Fruit fly (Drosophila melanogaster) Kc167 (cell line): ENCODE results near the gene Eaf6.

Experiments
- Myc ChIP-seq: fragments of >200 bp; optimal IDR thresholded peaks from 2 replicates; lab custom pipeline; 2017; ENCODE audit warnings: missing external identifiers
- Sin3A ChIP-seq: fragments of >200 bp; optimal IDR thresholded peaks from 2 replicates; lab custom pipeline; 2018; ENCODE audit warnings: missing external identifiers
- h ChIP-seq: fragments of >200 bp; optimal IDR thresholded peaks from 3 replicates; lab custom pipeline; 2018; ENCODE audit warnings: missing external identifiers
- insv ChIP-seq: fragments of >200 bp; optimal IDR thresholded peaks from 3 replicates; lab custom pipeline; 2018; ENCODE audit warnings: missing external identifiers
- psq ChIP-seq: fragments of >200 bp; optimal IDR thresholded peaks from 2 replicates; lab custom pipeline; 2017; ENCODE audit warnings: missing external identifiers
- ttk ChIP-seq: sonication (Bioruptor generic); optimal IDR thresholded peaks from 2 replicates; lab custom pipeline; 2017; ENCODE audit warnings: missing external identifiers

The Eaf6 gene

DNA sequence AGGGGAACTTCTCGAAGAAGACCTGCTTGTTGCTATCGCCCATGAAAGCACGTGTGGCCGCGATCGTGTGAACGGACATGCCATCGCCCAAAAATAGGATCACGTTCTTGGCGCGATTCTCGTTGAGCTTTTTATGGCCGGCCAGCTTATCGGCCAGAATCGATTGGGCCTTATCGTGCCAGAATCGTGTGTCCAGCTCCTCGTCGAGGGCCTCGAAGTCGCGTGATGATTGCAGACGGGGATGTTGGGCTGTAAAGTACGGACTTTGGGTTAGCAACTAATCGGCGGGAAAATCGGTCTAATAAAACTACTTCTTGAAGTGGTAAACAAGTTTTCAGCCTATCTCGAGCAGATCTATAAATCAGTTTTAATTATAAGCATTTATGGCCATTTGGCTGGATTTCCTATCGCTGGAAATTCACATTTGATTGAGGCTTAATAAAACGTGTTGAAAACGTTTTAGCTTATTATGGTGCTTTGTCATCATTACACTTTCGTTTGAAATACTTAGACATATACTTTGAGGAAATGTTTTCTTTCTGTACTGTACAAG lies 13.9 kb downstream of the Eaf6 start:
- TF ChIP-seq h (no peak), Myc (lab: Kevin White, UChicago) (no peak), ttk (no peak), psq (lab: Kevin White, UChicago) (no peak), insv (lab: Kevin White, UChicago) (no peak), Sin3A (lab: Kevin White, UChicago) (no peak)

dm6 chr3L:5592437-5592836 lies 15.7 kb downstream of the Eaf6 start, which contains the start of gene spo:
Gene spo, minus strand, starts transcription at chr3L:5592571.
- TF ChIP-seq psq (lab: Kevin White, UChicago) (no peak), h (no peak), Sin3A (lab: Kevin White, UChicago) (no peak), ttk (no peak), insv (lab: Kevin White, UChicago) (no peak), Myc (lab: Kevin White, UChicago) (no peak)

DNA sequence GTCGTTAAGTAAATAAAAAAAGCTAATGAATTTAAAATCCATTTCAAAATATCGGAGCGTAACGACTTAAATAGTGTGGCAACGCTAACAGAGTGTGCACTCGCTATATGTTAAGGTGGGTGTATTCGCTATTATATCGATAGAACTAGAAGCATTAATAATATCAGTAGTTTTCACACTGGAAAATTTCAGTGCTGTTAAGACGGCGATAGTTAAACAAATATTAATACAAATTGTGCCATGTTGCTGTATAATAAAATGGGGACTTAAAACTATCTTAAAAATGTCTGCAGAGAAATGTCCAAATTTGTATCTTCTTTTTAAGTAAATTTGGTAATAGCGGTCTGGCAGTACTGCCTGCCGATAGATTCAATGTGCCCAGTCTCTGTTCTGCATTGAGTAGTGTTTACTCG lies 24.8 kb downstream of the Eaf6 start:
- TF ChIP-seq ttk (no peak), Myc (lab: Kevin White, UChicago) (no peak), insv (lab: Kevin White, UChicago) (no peak), h (no peak), Sin3A (lab: Kevin White, UChicago) (no peak), psq (lab: Kevin White, UChicago) (no peak)

- no peak for TF ChIP-seq ttk
- no peak for TF ChIP-seq psq (lab: Kevin White, UChicago)
- TF ChIP-seq Myc (lab: Kevin White, UChicago), result no peak
Observed at dm6 chr3L:5581542-5581941, 26.6 kb downstream of the Eaf6 start.

DNA sequence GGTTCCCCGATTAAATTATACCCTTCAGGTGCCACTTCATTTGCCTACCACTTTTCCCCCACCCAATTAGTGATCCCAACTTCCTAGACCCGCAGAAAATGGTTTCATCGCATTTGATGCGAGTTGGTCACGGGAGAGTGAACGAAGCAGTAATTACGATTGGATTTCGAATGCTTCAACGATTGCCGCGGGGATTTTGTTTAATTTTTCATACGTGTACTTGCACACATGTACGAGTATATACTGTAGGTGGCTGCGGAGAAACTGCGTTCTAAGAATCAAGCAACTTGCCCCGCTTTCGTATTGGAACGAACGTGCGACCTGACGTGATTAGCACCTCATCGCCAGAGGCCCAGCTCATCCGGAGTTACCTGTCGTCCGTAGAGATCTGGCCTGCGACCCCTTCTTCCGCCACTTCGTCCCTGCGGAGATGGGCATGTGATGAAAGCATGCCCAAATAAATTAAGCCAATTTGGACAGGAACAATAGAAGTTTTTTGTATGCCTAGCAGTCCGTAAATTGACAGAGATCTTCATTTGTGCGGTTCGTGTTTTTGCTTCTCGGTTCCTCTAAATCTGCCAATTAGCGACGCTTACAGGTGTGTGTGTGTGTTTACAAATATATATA lies 27.5 kb downstream of the Eaf6 start:
- no peak for TF ChIP-seq Myc (lab: Kevin White, UChicago)
- no peak for TF ChIP-seq psq (lab: Kevin White, UChicago)
- TF ChIP-seq Sin3A (lab: Kevin White, UChicago), result no peak
- no peak for TF ChIP-seq ttk
- TF ChIP-seq insv (lab: Kevin White, UChicago), result no peak
- no peak for TF ChIP-seq h

DNA sequence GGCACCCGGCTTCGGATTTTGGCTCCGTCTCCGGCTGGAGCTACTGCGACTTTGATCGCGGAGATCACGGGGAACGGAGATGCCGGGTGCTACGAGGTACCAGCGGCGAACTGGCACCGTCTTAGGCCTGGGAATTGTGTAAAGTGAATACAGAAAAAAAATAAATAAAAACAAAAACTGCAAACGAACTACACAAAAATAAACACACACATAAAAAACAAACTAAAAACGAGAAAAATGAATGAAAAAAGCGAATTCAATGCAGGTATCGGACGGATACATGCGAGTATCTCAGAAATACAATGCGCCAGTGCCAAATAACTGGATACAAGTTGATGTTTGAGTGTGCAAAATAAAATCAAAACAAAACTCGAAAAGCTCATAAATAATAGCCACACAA lies 28.3 kb downstream of the Eaf6 start:
- TF ChIP-seq h (no peak), psq (lab: Kevin White, UChicago) (no peak), Sin3A (lab: Kevin White, UChicago) (no peak), Myc (lab: Kevin White, UChicago) (no peak), insv (lab: Kevin White, UChicago) (no peak), ttk (no peak)

- TF ChIP-seq h (no peak), insv (lab: Kevin White, UChicago) (no peak), Myc (lab: Kevin White, UChicago) (no peak), ttk (no peak), Sin3A (lab: Kevin White, UChicago) (no peak), psq (lab: Kevin White, UChicago) (no peak)
Observed at dm6 chr3L:5578595-5578994, 29.5 kb downstream of the Eaf6 start.

DNA sequence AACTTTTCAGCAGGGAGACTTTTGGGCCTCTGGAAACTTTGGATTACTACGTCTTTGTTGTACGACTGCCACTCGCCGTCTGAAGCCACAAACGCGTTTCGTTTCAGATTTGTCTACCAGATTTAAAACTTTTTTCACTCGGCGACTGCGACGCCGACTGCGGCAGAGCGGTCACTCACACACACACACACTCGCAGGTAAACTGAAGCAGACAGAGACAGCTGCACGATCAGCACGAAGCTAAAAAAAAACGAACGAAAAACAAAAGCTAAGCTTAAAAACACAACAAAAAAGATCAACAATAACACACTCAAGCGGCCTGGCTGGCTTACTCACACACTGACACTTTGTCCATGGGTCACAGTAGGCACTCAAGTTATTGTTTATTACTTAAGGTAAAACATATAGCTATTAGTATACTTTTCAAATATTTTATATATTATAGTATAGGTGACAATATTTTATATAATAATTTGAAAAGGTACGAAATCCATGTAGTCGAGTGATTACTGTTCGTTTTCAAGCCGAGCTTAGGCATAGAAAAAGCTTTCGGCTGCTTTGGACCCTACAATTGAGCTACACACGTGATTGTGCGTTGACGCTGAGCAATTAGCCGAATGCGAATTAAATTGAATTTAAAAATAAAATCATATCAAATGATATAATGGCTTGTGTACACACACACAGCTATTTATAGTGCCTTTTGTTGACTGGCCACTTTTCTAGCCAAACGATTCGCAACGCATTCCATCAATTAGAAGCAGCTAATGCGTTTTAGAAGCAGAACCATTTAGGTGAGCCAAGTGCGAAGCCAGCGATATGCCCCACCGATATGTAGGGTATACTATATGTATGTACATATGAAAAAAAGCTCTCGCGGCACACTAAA lies 30.6 kb downstream of the Eaf6 start, which contains the start of gene Msr-110:
Gene Msr-110, minus strand, starts transcription at position 99 of the 889 bp plus-strand sequence.
- TF ChIP-seq psq (lab: Kevin White, UChicago), result no peak
- no peak for TF ChIP-seq ttk
- TF ChIP-seq insv (lab: Kevin White, UChicago), result no peak
- TF ChIP-seq Sin3A (lab: Kevin White, UChicago), result no peak
- TF ChIP-seq Myc (lab: Kevin White, UChicago), result no peak
- no peak for TF ChIP-seq h

- no peak for TF ChIP-seq Sin3A (lab: Kevin White, UChicago)
- no peak for TF ChIP-seq insv (lab: Kevin White, UChicago)
- TF ChIP-seq ttk, result no peak
Observed at dm6 chr3L:5576543-5576942, 31.6 kb downstream of the Eaf6 start.

- TF ChIP-seq ttk (no peak), psq (lab: Kevin White, UChicago) (no peak), Myc (lab: Kevin White, UChicago) (no peak), insv (lab: Kevin White, UChicago) (no peak)
Observed at dm6 chr3L:5575524-5575923, 32.6 kb downstream of the Eaf6 start.

- TF ChIP-seq psq (lab: Kevin White, UChicago) (no peak), Sin3A (lab: Kevin White, UChicago) (no peak), insv (lab: Kevin White, UChicago) (no peak), Myc (lab: Kevin White, UChicago) (no peak), ttk (no peak), h (no peak)
Observed at dm6 chr3L:5571051-5571450, 37.0 kb downstream of the Eaf6 start.

DNA sequence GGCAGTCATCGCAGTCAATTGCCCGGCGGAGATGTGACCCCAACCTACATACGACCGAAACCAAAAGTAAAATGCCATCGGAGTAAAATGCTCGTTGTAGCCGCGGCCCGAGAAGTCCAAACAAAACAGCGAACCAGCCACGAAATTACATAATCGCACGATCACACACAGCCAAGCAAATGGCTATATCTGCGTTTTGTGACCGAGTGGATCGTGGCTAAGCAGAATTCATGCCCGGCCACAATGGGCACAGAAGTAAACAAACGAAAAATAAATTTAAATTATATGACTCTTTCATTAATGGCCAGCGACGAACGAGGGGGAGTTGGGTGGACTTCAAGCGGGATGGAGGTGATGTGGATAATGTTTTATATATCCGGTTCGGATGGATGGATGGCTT lies 38.4 kb downstream of the Eaf6 start:
- TF ChIP-seq psq (lab: Kevin White, UChicago), result no peak
- TF ChIP-seq h, result no peak
- TF ChIP-seq Sin3A (lab: Kevin White, UChicago), result no peak
- no peak for TF ChIP-seq insv (lab: Kevin White, UChicago)
- no peak for TF ChIP-seq Myc (lab: Kevin White, UChicago)
- no peak for TF ChIP-seq ttk
